Fruit fly (Drosophila melanogaster) whole organism, prepupa: ENCODE results near the gene Rbbp5.

Experiments used
- CG32006 ChIP-seq: fragments of 200-800 bp; sonication (Bioruptor generic); optimal IDR thresholded peaks from 3 replicates; lab custom pipeline; 2017; ENCODE audit warnings: missing biosample characterization, mild to moderate bottlenecking, missing genetic modification characterization
- CG9139 ChIP-seq: fragments of 200-800 bp; sonication (Bioruptor generic); optimal IDR thresholded peaks from 3 replicates; lab custom pipeline; 2017; ENCODE audit warnings: missing biosample characterization, mild to moderate bottlenecking, missing genetic modification characterization
- Eip78C ChIP-seq: fragments of 200-800 bp; sonication (Bioruptor generic); peaks from one replicate; lab custom pipeline; 2016; ENCODE audit warnings: missing biosample characterization, missing genetic modification characterization
- Ets21C ChIP-seq: fragments of 200-800 bp; sonication (Bioruptor generic); optimal IDR thresholded peaks from 3 replicates; lab custom pipeline; 2016; ENCODE audit warnings: missing biosample characterization, missing genetic modification characterization
- svp ChIP-seq: fragments of 200-800 bp; sonication (Bioruptor generic); peaks from one replicate; lab custom pipeline; 2016; ENCODE audit warnings: missing biosample characterization, missing genetic modification characterization

- TF ChIP-seq svp (GFP tag; lab: Kevin White, UChicago) (no peak), Ets21C (no peak), CG32006 (GFP tag; lab: Kevin White, UChicago) (no peak), Eip78C (GFP tag; lab: Kevin White, UChicago) (no peak), CG9139 (no peak)
Measured at dm6 chr3L:20379496-20379895, 31.8 kb upstream of the Rbbp5 start.
